Fruit fly (Drosophila melanogaster): Measurements from ENCODE around the gene mei-38.

The mei-38 gene

DNA sequence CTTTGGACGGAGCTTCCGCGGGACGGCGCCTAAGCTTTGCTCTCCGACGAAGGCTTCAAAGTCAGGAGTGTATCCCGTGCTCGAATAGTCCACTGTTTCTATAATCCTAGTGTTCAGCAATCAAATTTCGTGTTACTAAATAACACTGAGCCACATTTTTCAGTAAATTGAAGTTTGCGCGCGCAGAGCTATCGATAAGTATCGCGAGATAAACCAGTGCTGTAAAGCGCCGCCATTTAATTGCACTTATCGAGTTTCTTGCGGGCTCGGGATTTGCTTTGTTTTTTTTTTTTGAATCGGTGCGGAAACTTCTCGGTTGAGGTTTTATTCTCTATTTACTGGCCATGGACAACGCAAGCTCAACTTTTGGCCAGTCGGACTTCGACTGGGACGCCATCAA lies at the start of gene mei-38, which contains the start of gene Rab27 (continued):
- TF ChIP-seq pum (GFP tag; optimal IDR thresholded peaks at IDR 0.05): no peak
- TF ChIP-seq CG15073 (GFP tag; optimal IDR thresholded peaks at IDR 0.05): no peak
- TF ChIP-seq salm (tag; optimal IDR thresholded peaks at IDR 0.05): no peak
- TF ChIP-seq Lpt (GFP tag; optimal IDR thresholded peaks at IDR 0.05): no peak
- TF ChIP-seq luna (GFP tag; optimal IDR thresholded peaks at IDR 0.05): no peak
- TF ChIP-seq CG7745 (tag; optimal IDR thresholded peaks at IDR 0.05): no peak
- no peak for TF ChIP-seq CG13424 (tag; optimal IDR thresholded peaks at IDR 0.05)
- TF ChIP-seq Rfx (GFP tag; IDR thresholded peaks at IDR 0.05): peak; percentile 64
- TF ChIP-seq HLH3B (GFP tag; IDR thresholded peaks at IDR 0.05): no peak
- no peak for TF ChIP-seq D19A (tag; optimal IDR thresholded peaks at IDR 0.05)
- TF ChIP-seq Hr78 (GFP tag; optimal IDR thresholded peaks at IDR 0.05): no peak
- no peak for TF ChIP-seq ro (GFP tag; IDR thresholded peaks at IDR 0.05)
- TF ChIP-seq CG9797 (GFP tag; optimal IDR thresholded peaks at IDR 0.05): peak; percentile 32
- no peak for TF ChIP-seq pfk (GFP tag; optimal IDR thresholded peaks at IDR 0.05)
- no peak for TF ChIP-seq CG7357 (GFP tag; IDR thresholded peaks at IDR 0.05)
- no peak for TF ChIP-seq Hr3 (GFP tag; optimal IDR thresholded peaks at IDR 0.05)
- TF ChIP-seq CG11247 (GFP tag; IDR thresholded peaks at IDR 0.05): no peak
- TF ChIP-seq tna (GFP tag; IDR thresholded peaks at IDR 0.05; ENCODE audit: partially characterized antibody): 0 out of 2 replicates have a peak, but pooled peaks have one; percentile 36
- TF ChIP-seq Gug (GFP tag; IDR thresholded peaks at IDR 0.05): no peak
- TF ChIP-seq bigmax (GFP tag; optimal IDR thresholded peaks at IDR 0.05): no peak
- no peak for TF ChIP-seq CG10274 (GFP tag; optimal IDR thresholded peaks at IDR 0.05)
- TF ChIP-seq CG12299 (tag; optimal IDR thresholded peaks at IDR 0.05): no peak
- TF ChIP-seq HmgZ (tag; optimal IDR thresholded peaks at IDR 0.05): peak; percentile 33
- no peak for TF ChIP-seq Hr51 (GFP tag; optimal IDR thresholded peaks at IDR 0.05)
- no peak for TF ChIP-seq CG13894 (tag; optimal IDR thresholded peaks at IDR 0.05)
- peak; percentile 54 for TF ChIP-seq Ets97D (GFP tag; optimal IDR thresholded peaks at IDR 0.05)
- TF ChIP-seq CG14710 (tag; optimal IDR thresholded peaks at IDR 0.05): peak; percentile 38
- TF ChIP-seq eyg (GFP tag; optimal IDR thresholded peaks at IDR 0.05): no peak
- no peak for TF ChIP-seq tup (GFP tag; optimal IDR thresholded peaks at IDR 0.05)
- peak; percentile 73 for TF ChIP-seq CG16813 (GFP tag; IDR thresholded peaks at IDR 0.05; ENCODE audit: partially characterized antibody)
- no peak for TF ChIP-seq Fer2 (tag; optimal IDR thresholded peaks at IDR 0.05)
- TF ChIP-seq CoRest (tag; optimal IDR thresholded peaks at IDR 0.05): peak; percentile 8
- TF ChIP-seq Atf-2 (GFP tag; optimal IDR thresholded peaks at IDR 0.05): no peak
- TF ChIP-seq Fer3 (tag; optimal IDR thresholded peaks at IDR 0.05): no peak
- peak; percentile 7 for TF ChIP-seq CG4424 (GFP tag; optimal IDR thresholded peaks at IDR 0.05)
- no peak for TF ChIP-seq sr (GFP tag; IDR thresholded peaks at IDR 0.05)
- peak; percentile 76 for TF ChIP-seq Sry-δ (GFP tag; optimal IDR thresholded peaks at IDR 0.05)
- no peak for TF ChIP-seq CG8089 (GFP tag; optimal IDR thresholded peaks at IDR 0.05)
- no peak for TF ChIP-seq sqz (GFP tag; optimal IDR thresholded peaks at IDR 0.05)
- no peak for TF ChIP-seq fd102C (GFP tag; optimal IDR thresholded peaks at IDR 0.05)
- TF ChIP-seq CG13296 (GFP tag; optimal IDR thresholded peaks at IDR 0.05): no peak
- TF ChIP-seq p53 (GFP tag; optimal IDR thresholded peaks at IDR 0.05): no peak
- no peak for TF ChIP-seq CG7987 (GFP tag; optimal IDR thresholded peaks at IDR 0.05)
- no peak for TF ChIP-seq otp (GFP tag; IDR thresholded peaks at IDR 0.05)
- no peak for TF ChIP-seq Hmr (GFP tag; optimal IDR thresholded peaks at IDR 0.05)
- TF ChIP-seq CG34376 (GFP tag; optimal IDR thresholded peaks at IDR 0.05): no peak
- no peak for TF ChIP-seq crp (GFP tag; optimal IDR thresholded peaks at IDR 0.05)
- peak; percentile 1 for TF ChIP-seq Side (GFP tag; optimal IDR thresholded peaks at IDR 0.05)
- TF ChIP-seq wek (GFP tag; optimal IDR thresholded peaks at IDR 0.05): no peak
- no peak for TF ChIP-seq CG32532 (GFP tag; IDR thresholded peaks at IDR 0.05)
- no peak for TF ChIP-seq CG15696 (tag; optimal IDR thresholded peaks at IDR 0.05)
